Fruit fly (Drosophila melanogaster): ENCODE results near the gene CG5280.

The CG5280 gene

dm6 chr3L:8968437-8968836 lies 21.6 kb downstream of the CG5280 start, which contains the start of gene CG5026:
TSS of gene CG5026 (plus strand) at chr3L:8968528.
- TF ChIP-seq pan (optimal IDR thresholded peaks at IDR 0.05) (no peak), Dll (optimal IDR thresholded peaks at IDR 0.05) (no peak), EcR (GFP tag; optimal IDR thresholded peaks at IDR 0.05) (no peak), psq (optimal IDR thresholded peaks at IDR 0.05) (no peak), CG8478 (optimal IDR thresholded peaks at IDR 0.05) (no peak), usp (GFP tag; optimal IDR thresholded peaks at IDR 0.05) (no peak)

- no peak for TF ChIP-seq CG8478 (optimal IDR thresholded peaks at IDR 0.05)
- TF ChIP-seq pan (optimal IDR thresholded peaks at IDR 0.05): no peak
- TF ChIP-seq psq (optimal IDR thresholded peaks at IDR 0.05): no peak
- no peak for TF ChIP-seq EcR (GFP tag; optimal IDR thresholded peaks at IDR 0.05)
- TF ChIP-seq Dll (optimal IDR thresholded peaks at IDR 0.05): no peak
- no peak for TF ChIP-seq usp (GFP tag; optimal IDR thresholded peaks at IDR 0.05)
These were observed 23.6 kb downstream of the CG5280 start, which contains the start of the genes CG5653 and CG5021 for dm6 chr3L:8966324-8967011. TSS of gene CG5653 (minus strand) at chr3L:8966374. TSS of gene CG5021 (plus strand) at chr3L:8966829.

dm6 chr3L:8964458-8964857 lies 25.6 kb downstream of the CG5280 start, which contains the start of gene ValRS-m:
TSS of gene ValRS-m (minus strand) at chr3L:8964769.
- TF ChIP-seq psq (optimal IDR thresholded peaks at IDR 0.05) (no peak), Dll (optimal IDR thresholded peaks at IDR 0.05) (no peak), usp (GFP tag; optimal IDR thresholded peaks at IDR 0.05) (no peak), CG8478 (optimal IDR thresholded peaks at IDR 0.05) (no peak), pan (optimal IDR thresholded peaks at IDR 0.05) (no peak), EcR (GFP tag; optimal IDR thresholded peaks at IDR 0.05) (no peak)

dm6 chr3L:8958557-8958956 lies 31.5 kb downstream of the CG5280 start, which contains the start of gene CG13313:
TSS of gene CG13313 (plus strand) at chr3L:8958857.
- no peak for TF ChIP-seq psq (optimal IDR thresholded peaks at IDR 0.05)
- no peak for TF ChIP-seq usp (GFP tag; optimal IDR thresholded peaks at IDR 0.05)
- no peak for TF ChIP-seq Dll (optimal IDR thresholded peaks at IDR 0.05)
- TF ChIP-seq EcR (GFP tag; optimal IDR thresholded peaks at IDR 0.05): no peak
- no peak for TF ChIP-seq pan (optimal IDR thresholded peaks at IDR 0.05)
- TF ChIP-seq CG8478 (optimal IDR thresholded peaks at IDR 0.05): no peak

- no peak for TF ChIP-seq pan (optimal IDR thresholded peaks at IDR 0.05)
- no peak for TF ChIP-seq psq (optimal IDR thresholded peaks at IDR 0.05)
- TF ChIP-seq EcR (GFP tag; optimal IDR thresholded peaks at IDR 0.05): no peak
- no peak for TF ChIP-seq usp (GFP tag; optimal IDR thresholded peaks at IDR 0.05)
- no peak for TF ChIP-seq Dll (optimal IDR thresholded peaks at IDR 0.05)
- TF ChIP-seq CG8478 (optimal IDR thresholded peaks at IDR 0.05): no peak
These were observed 33.4 kb downstream of the CG5280 start, which contains the start of gene mRpL12 for dm6 chr3L:8956669-8957068. TSS of gene mRpL12 (plus strand) at chr3L:8956791.

- no peak for TF ChIP-seq pan (optimal IDR thresholded peaks at IDR 0.05)
- TF ChIP-seq Dll (optimal IDR thresholded peaks at IDR 0.05): peak; percentile 38
These were observed 34.8 kb downstream of the CG5280 start for dm6 chr3L:8955199-8955598.

- no peak for TF ChIP-seq CG8478 (optimal IDR thresholded peaks at IDR 0.05)
- TF ChIP-seq pan (optimal IDR thresholded peaks at IDR 0.05): no peak
- TF ChIP-seq psq (optimal IDR thresholded peaks at IDR 0.05): no peak
- no peak for TF ChIP-seq EcR (GFP tag; optimal IDR thresholded peaks at IDR 0.05)
- no peak for TF ChIP-seq Dll (optimal IDR thresholded peaks at IDR 0.05)
These were observed 35.4 kb downstream of the CG5280 start, which contains the start of gene GNBP3 for dm6 chr3L:8954648-8955033. TSS of gene GNBP3 (plus strand) at chr3L:8955021.

- TF ChIP-seq pan (optimal IDR thresholded peaks at IDR 0.05) (no peak), CG8478 (optimal IDR thresholded peaks at IDR 0.05) (no peak), EcR (GFP tag; optimal IDR thresholded peaks at IDR 0.05) (no peak), psq (optimal IDR thresholded peaks at IDR 0.05) (no peak), usp (GFP tag; optimal IDR thresholded peaks at IDR 0.05) (no peak), Dll (optimal IDR thresholded peaks at IDR 0.05) (no peak)
These were observed 35.9 kb downstream of the CG5280 start, which contains the start of the genes CG43783 and orb2 for dm6 chr3L:8953962-8954647. TSS of gene CG43783 (minus strand) at chr3L:8954272. TSS of gene orb2 (minus strand) at chr3L:8954463.

- TF ChIP-seq psq (optimal IDR thresholded peaks at IDR 0.05): no peak
- peak; percentile 15 for TF ChIP-seq pan (optimal IDR thresholded peaks at IDR 0.05)
These were observed 36.6 kb downstream of the CG5280 start for dm6 chr3L:8953199-8953956.

- TF ChIP-seq usp (GFP tag; optimal IDR thresholded peaks at IDR 0.05) (no peak), CG8478 (optimal IDR thresholded peaks at IDR 0.05) (no peak), Dll (optimal IDR thresholded peaks at IDR 0.05) (no peak), psq (optimal IDR thresholded peaks at IDR 0.05) (no peak), pan (optimal IDR thresholded peaks at IDR 0.05) (no peak), EcR (GFP tag; optimal IDR thresholded peaks at IDR 0.05) (no peak)
These were observed 37.4 kb downstream of the CG5280 start for dm6 chr3L:8952549-8953198.

- TF ChIP-seq EcR (GFP tag; optimal IDR thresholded peaks at IDR 0.05) (no peak), usp (GFP tag; optimal IDR thresholded peaks at IDR 0.05) (no peak), CG8478 (optimal IDR thresholded peaks at IDR 0.05) (no peak), pan (optimal IDR thresholded peaks at IDR 0.05) (no peak), psq (optimal IDR thresholded peaks at IDR 0.05) (no peak), Dll (optimal IDR thresholded peaks at IDR 0.05) (no peak)
These were observed 38.5 kb downstream of the CG5280 start for dm6 chr3L:8951507-8951906.
